Worm (Caenorhabditis elegans) whole organism, young adult: ENCODE measurements around the gene cho-1.

Experiments used
- B0019.2 ChIP-seq: fragments of 200-800 bp; sonication (Bioruptor generic); conservative IDR thresholded peaks from 2 replicates; pipeline ENCODE4 v1.3.6; 2022; ENCODE audit warnings: missing genetic modification reagents, missing genetic modification characterization, missing compliant biosample characterization
- C17E4.6 ChIP-seq: fragments of 200-800 bp; sonication (Bioruptor generic); IDR thresholded peaks from 2 replicates; pipeline ENCODE4 v1.3.6; 2022; ENCODE audit warnings: missing genetic modification reagents, missing genetic modification characterization, missing compliant biosample characterization
- F10E7.11 ChIP-seq: sonication (generic microtip); optimal IDR thresholded peaks from 2 replicates; lab custom pipeline; 2017; ENCODE audit warnings: mild to moderate bottlenecking, missing genetic modification characterization, moderate library complexity, missing compliant biosample characterization
- F22D6.2 ChIP-seq: sonication (generic microtip); optimal IDR thresholded peaks from 2 replicates; lab custom pipeline; 2016; ENCODE audit warnings: mild to moderate bottlenecking, missing genetic modification characterization, missing compliant biosample characterization
- F23B12.7 ChIP-seq: sonication (generic microtip); optimal IDR thresholded peaks from 2 replicates; lab custom pipeline; 2017; ENCODE audit warnings: missing genetic modification characterization, mild to moderate bottlenecking, missing compliant biosample characterization, antibody characterized with exemption, moderate library complexity; ENCODE audit not compliant: insufficient read depth
- Y53G8AR.9 ChIP-seq: fragments of 200-800 bp; sonication (Bioruptor generic); conservative IDR thresholded peaks from 2 replicates; pipeline ENCODE4 v1.3.6; 2022; ENCODE audit warnings: missing genetic modification reagents, missing genetic modification characterization, missing compliant biosample characterization
- Y56A3A.18 ChIP-seq: fragments of 200-800 bp; sonication (Bioruptor generic); IDR thresholded peaks from 2 replicates; pipeline ENCODE4 v1.3.6; 2022; ENCODE audit warnings: missing genetic modification reagents, missing genetic modification characterization, missing compliant biosample characterization
- Y67H2A.10 ChIP-seq: fragments of 200-800 bp; sonication (Bioruptor generic); conservative IDR thresholded peaks from 2 replicates; pipeline ENCODE4 v1.3.6; 2022; ENCODE audit warnings: missing genetic modification reagents, missing genetic modification characterization, missing compliant biosample characterization
- Y79H2A.3 ChIP-seq: fragments of 200-800 bp; sonication (Bioruptor generic); conservative IDR thresholded peaks from 2 replicates; pipeline ENCODE4 v1.3.6; 2022; ENCODE audit warnings: missing genetic modification reagents, missing genetic modification characterization, missing compliant biosample characterization
- aptf-3 ChIP-seq: fragments of 200-800 bp; sonication (Bioruptor generic); IDR thresholded peaks from 2 replicates; pipeline ENCODE4 v1.3.6; 2022; ENCODE audit warnings: missing genetic modification characterization, missing compliant biosample characterization
- attf-3 ChIP-seq: fragments of 200-800 bp; sonication (Bioruptor generic); conservative IDR thresholded peaks from 2 replicates; pipeline ENCODE4 v1.3.6; 2022; ENCODE audit warnings: missing genetic modification reagents, missing genetic modification characterization, missing compliant biosample characterization
- attf-5 ChIP-seq: fragments of 200-800 bp; sonication (Bioruptor generic); optimal IDR thresholded peaks from 2 replicates; lab custom pipeline; 2018; ENCODE audit warnings: mild to moderate bottlenecking, missing genetic modification characterization, missing compliant biosample characterization
- ccch-3 ChIP-seq: fragments of 200-800 bp; sonication (Bioruptor generic); optimal IDR thresholded peaks from 2 replicates; lab custom pipeline; 2018; ENCODE audit warnings: mild to moderate bottlenecking, missing genetic modification characterization, missing compliant biosample characterization
- cebp-2 ChIP-seq: fragments of 200-800 bp; sonication (Bioruptor generic); IDR thresholded peaks from 2 replicates; pipeline ENCODE4 v1.3.6; 2022; ENCODE audit warnings: missing genetic modification characterization, missing compliant biosample characterization
- ceh-58 ChIP-seq: fragments of 200-800 bp; sonication (Bioruptor generic); IDR thresholded peaks from 2 replicates; pipeline ENCODE4 v1.3.6; 2022; ENCODE audit warnings: missing genetic modification characterization, missing compliant biosample characterization
- dpff-1 ChIP-seq: sonication (generic microtip); optimal IDR thresholded peaks from 2 replicates; lab custom pipeline; 2017; ENCODE audit warnings: mild to moderate bottlenecking, missing genetic modification characterization, missing compliant biosample characterization
- dpl-1 ChIP-seq: fragments of 150-350 bp; optimal IDR thresholded peaks from 2 replicates; lab custom pipeline; 2014; ENCODE audit warnings: missing biosample characterization, missing genetic modification reagents, missing genetic modification characterization
- egl-44 ChIP-seq: fragments of 200-800 bp; sonication (Bioruptor generic); IDR thresholded peaks from 2 replicates; pipeline ENCODE4 v1.3.6; 2022; ENCODE audit warnings: missing genetic modification reagents, missing genetic modification characterization, missing compliant biosample characterization
- egrh-3 ChIP-seq: fragments of 200-800 bp; sonication (Bioruptor generic); IDR thresholded peaks from 2 replicates; pipeline ENCODE4 v1.3.6; 2022; ENCODE audit warnings: missing genetic modification reagents, missing genetic modification characterization, missing compliant biosample characterization
- hlh-26 ChIP-seq: fragments of 200-800 bp; sonication (Bioruptor generic); conservative IDR thresholded peaks from 2 replicates; pipeline ENCODE4 v1.3.6; 2022; ENCODE audit warnings: missing genetic modification reagents, missing genetic modification characterization, missing compliant biosample characterization
- hmg-1.2 ChIP-seq: fragments of 200-800 bp; sonication (Bioruptor generic); IDR thresholded peaks from 2 replicates; pipeline ENCODE4 v1.3.6; 2022; ENCODE audit warnings: missing genetic modification reagents, missing genetic modification characterization, missing compliant biosample characterization
- let-526 ChIP-seq: fragments of 200-800 bp; sonication (Bioruptor generic); IDR thresholded peaks from 2 replicates; pipeline ENCODE4 v1.3.6; 2022; ENCODE audit warnings: missing genetic modification reagents, missing genetic modification characterization, missing compliant biosample characterization
- let-607 ChIP-seq, 2 experiments: fragments of 200-800 bp in 1 of 2; sonication (Bioruptor generic) in 1 of 2; sonication (generic microtip) in 1 of 2; optimal IDR thresholded peaks; 2 replicates each; lab custom pipeline; 2016 to 2018; ENCODE audit warnings: mild to moderate bottlenecking in 2 of 2, missing compliant biosample characterization in 2 of 2, missing genetic modification characterization in 2 of 2, moderate library complexity in 2 of 2, missing genotype in 1 of 2
- lin-54 ChIP-seq: fragments of 200-800 bp; sonication (Bioruptor generic); optimal IDR thresholded peaks from 2 replicates; lab custom pipeline; 2018; ENCODE audit warnings: mild to moderate bottlenecking, missing genetic modification characterization, missing compliant biosample characterization
- lsy-27 ChIP-seq: sonication (generic microtip); optimal IDR thresholded peaks from 2 replicates; lab custom pipeline; 2017; ENCODE audit warnings: missing genetic modification characterization, mild to moderate bottlenecking, missing compliant biosample characterization, antibody characterized with exemption, missing genotype, borderline replicate concordance; ENCODE audit not compliant: insufficient read depth
- madf-10 ChIP-seq: sonication (generic microtip); optimal IDR thresholded peaks from 2 replicates; lab custom pipeline; 2016; ENCODE audit warnings: mild to moderate bottlenecking, missing genetic modification characterization, missing compliant biosample characterization
- madf-6 ChIP-seq: fragments of 200-800 bp; sonication (Bioruptor generic); IDR thresholded peaks from 2 replicates; pipeline ENCODE4 v1.3.6; 2022; ENCODE audit warnings: missing genetic modification reagents, missing genetic modification characterization, missing compliant biosample characterization
- madf-8 ChIP-seq: fragments of 200-800 bp; sonication (Bioruptor generic); conservative IDR thresholded peaks from 2 replicates; pipeline ENCODE4 v1.3.6; 2022; ENCODE audit warnings: missing genetic modification reagents, missing genetic modification characterization, missing compliant biosample characterization
- mcd-1 ChIP-seq: fragments of 200-800 bp; sonication (Bioruptor generic); IDR thresholded peaks from 2 replicates; pipeline ENCODE4 v1.3.6; 2022; ENCODE audit warnings: missing genetic modification reagents, missing genetic modification characterization, missing compliant biosample characterization
- nhr-120 ChIP-seq: fragments of 200-800 bp; sonication (Bioruptor generic); IDR thresholded peaks from 2 replicates; pipeline ENCODE4 v1.3.6; 2022; ENCODE audit warnings: missing genetic modification characterization, missing compliant biosample characterization
- nhr-80 ChIP-seq: sonication (generic microtip); optimal IDR thresholded peaks from 2 replicates; lab custom pipeline; 2016; ENCODE audit warnings: missing genetic modification characterization, missing compliant biosample characterization
- rcor-1 ChIP-seq: fragments of 200-800 bp; sonication (Bioruptor generic); IDR thresholded peaks from 2 replicates; pipeline ENCODE4 v1.3.6; 2022; ENCODE audit warnings: missing genetic modification reagents, missing genetic modification characterization, missing compliant biosample characterization
- repo-1 ChIP-seq: sonication (generic microtip); optimal IDR thresholded peaks from 2 replicates; lab custom pipeline; 2017; ENCODE audit warnings: mild to moderate bottlenecking, missing genetic modification characterization, missing compliant biosample characterization
- rpc-1 ChIP-seq, 2 experiments: fragments of 150-350 bp in 1 of 2; sonication (generic microtip) in 1 of 2; optimal IDR thresholded peaks; 2 replicates each; lab custom pipeline; 2014 to 2018; ENCODE audit warnings: missing biosample characterization in 1 of 2, missing genetic modification characterization in 1 of 2, missing genetic modification reagents in 1 of 2, missing genotype in 1 of 2
- tbp1 ChIP-seq: fragments of 200-800 bp; sonication (Bioruptor generic); optimal IDR thresholded peaks from 2 replicates; lab custom pipeline; 2018; ENCODE audit warnings: mild to moderate bottlenecking, missing genetic modification characterization, missing compliant biosample characterization
- tbx-9 ChIP-seq: sonication (generic microtip); optimal IDR thresholded peaks from 2 replicates; lab custom pipeline; 2016; ENCODE audit warnings: borderline replicate concordance, missing genetic modification characterization, inconsistent platforms, missing compliant biosample characterization
- tlf-1 ChIP-seq: fragments of 200-800 bp; sonication (Bioruptor generic); optimal IDR thresholded peaks from 2 replicates; lab custom pipeline; 2018; ENCODE audit warnings: mild to moderate bottlenecking, missing genetic modification characterization, missing compliant biosample characterization
- zfh-2 ChIP-seq: fragments of 200-800 bp; sonication (Bioruptor generic); conservative IDR thresholded peaks from 2 replicates; pipeline ENCODE4 v1.3.6; 2022; ENCODE audit warnings: missing genetic modification reagents, missing genetic modification characterization, missing compliant biosample characterization
- ztf-3 ChIP-seq: fragments of 200-800 bp; sonication (Bioruptor generic); optimal IDR thresholded peaks from 2 replicates; lab custom pipeline; 2018; ENCODE audit warnings: mild to moderate bottlenecking, missing genetic modification characterization, missing compliant biosample characterization

cho-1 gene

ce11 chrIV:13214466-13214865 is at the start of gene cho-1:
Gene cho-1 (minus strand): TSS chrIV:13214566.
- no peak for TF ChIP-seq mcd-1 (GFP tag; lab: Robert Waterston, UW)

- peak; percentile 70 for TF ChIP-seq hmg-1.2 (GFP tag; lab: Robert Waterston, UW)
- 0 out of 2 replicates have a peak, but pooled peaks have one; percentile 25 for TF ChIP-seq aptf-3
- peak; percentile 62 for TF ChIP-seq mcd-1 (GFP tag; lab: Robert Waterston, UW)
- TF ChIP-seq, all 124 proteins: peak for 3; not testable (repeated sequence) for 121
Measured at ce11 chrIV:13262849-13263248, 48.5 kb upstream of the cho-1 start.

DNA sequence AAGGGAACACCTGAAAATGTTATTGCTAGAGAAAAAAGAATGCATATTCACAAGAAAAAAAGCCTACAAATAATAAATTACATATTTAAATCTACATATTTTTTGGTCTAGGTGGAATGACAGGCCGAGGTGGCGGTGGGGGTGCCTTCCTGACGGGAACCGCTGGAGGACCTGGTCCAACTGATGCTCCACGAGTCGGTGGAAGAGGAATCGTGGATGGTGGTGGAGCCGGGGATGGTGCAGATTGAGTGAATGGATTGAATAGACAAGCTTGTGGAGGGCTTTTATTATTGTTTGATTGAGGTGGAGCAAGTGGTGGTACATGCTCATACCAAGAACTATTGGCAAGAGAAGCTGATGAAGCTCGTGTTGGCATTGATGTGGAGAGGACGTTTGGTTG is 47.4 kb upstream of the cho-1 start:
- TF ChIP-seq madf-6 (no peak), zfh-2 (GFP tag; lab: Robert Waterston, UW) (peak; percentile 73), cebp-2 (GFP tag; lab: Robert Waterston, UW) (0 out of 2 replicates have a peak, but pooled peaks have one; percentile 62)

DNA sequence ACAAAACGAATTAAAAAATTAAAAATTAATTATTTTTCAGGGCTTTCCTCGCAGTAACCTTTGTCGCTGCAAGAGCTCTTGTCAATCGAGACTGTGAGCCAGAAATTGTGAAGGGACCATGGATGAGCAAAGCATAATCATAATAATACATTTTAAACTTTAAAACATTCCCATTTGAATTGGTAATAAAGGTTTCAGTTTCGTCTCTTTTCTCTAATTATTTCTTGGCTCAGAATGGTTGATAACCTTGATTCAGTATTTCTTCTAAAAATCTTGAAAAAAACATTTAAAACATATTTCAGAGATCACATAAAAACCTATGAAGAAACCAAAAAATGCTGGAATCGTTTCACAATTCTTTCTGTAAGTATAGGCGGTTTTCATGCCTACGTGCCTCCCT is 44.5 kb upstream of the cho-1 start, which contains the start of gene JC8.16:
Gene JC8.16 (plus strand): TSS at position 301 of the 400 bp plus-strand sequence.
- no peak for TF ChIP-seq egl-44 (GFP tag; lab: Robert Waterston, UW)
- no peak for TF ChIP-seq hmg-1.2 (GFP tag; lab: Robert Waterston, UW)
- TF ChIP-seq Y53G8AR.9 (GFP tag; lab: Robert Waterston, UW), result no peak
- no peak for TF ChIP-seq Y67H2A.10 (GFP tag; lab: Robert Waterston, UW)
- no peak for TF ChIP-seq Y56A3A.18 (GFP tag; lab: Robert Waterston, UW)
- TF ChIP-seq F23B12.7 (tag; lab: Kevin White, UChicago), result no peak
- TF ChIP-seq rcor-1 (GFP tag; lab: Robert Waterston, UW), result no peak
- no peak for TF ChIP-seq tbx-9 (tag; lab: Kevin White, UChicago)
- TF ChIP-seq tlf-1 (GFP tag; lab: Kevin White, UChicago), result no peak
- TF ChIP-seq repo-1, result no peak
- TF ChIP-seq ceh-58 (GFP tag; lab: Robert Waterston, UW), result no peak
- no peak for TF ChIP-seq nhr-80 (tag; lab: Kevin White, UChicago)

- TF ChIP-seq attf-3 (GFP tag; lab: Robert Waterston, UW) (no peak), F22D6.2 (no peak), madf-8 (GFP tag; lab: Robert Waterston, UW) (no peak), hlh-26 (GFP tag; lab: Robert Waterston, UW) (no peak), C17E4.6 (GFP tag; lab: Robert Waterston, UW) (no peak), ccch-3 (no peak)
Measured at ce11 chrIV:13255886-13256285, 41.5 kb upstream of the cho-1 start, which contains the start of gene bus-12. Gene bus-12 (plus strand): TSS chrIV:13256186.

DNA sequence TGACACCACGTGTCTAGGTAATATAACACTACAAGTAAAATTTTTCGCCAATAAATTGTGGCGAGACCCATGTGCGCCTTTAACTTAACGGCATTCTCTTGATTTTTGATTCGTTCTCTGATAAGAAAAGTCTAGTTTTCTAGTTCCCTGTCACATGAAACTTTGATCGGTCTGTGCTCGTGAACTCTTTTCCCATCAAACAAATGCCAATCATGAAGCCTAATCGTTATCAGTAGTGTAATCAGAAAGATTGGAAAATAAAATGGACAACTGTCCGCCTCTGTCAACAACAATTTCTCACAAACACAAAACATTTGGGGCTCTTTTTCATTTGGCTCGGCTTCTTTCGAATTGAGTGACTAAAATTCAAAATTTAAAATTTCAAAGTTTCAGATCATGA is 39.5 kb upstream of the cho-1 start, which contains the start of gene ttr-45:
Gene ttr-45 (plus strand): TSS at position 385 of the 400 bp plus-strand sequence.
- no peak for TF ChIP-seq nhr-120 (GFP tag; lab: Robert Waterston, UW)
- peak; percentile 27 for TF ChIP-seq tbp1
- peak; percentile 52 for TF ChIP-seq tlf-1 (GFP tag; lab: Kevin White, UChicago)
- no peak for TF ChIP-seq F10E7.11 (tag; lab: Kevin White, UChicago)
- TF ChIP-seq ztf-3, result no peak
- TF ChIP-seq lsy-27, result no peak
- TF ChIP-seq lin-54, result no peak
- TF ChIP-seq dpff-1 (tag; lab: Kevin White, UChicago), result no peak
- no peak for TF ChIP-seq ceh-58 (GFP tag; lab: Robert Waterston, UW)
- TF ChIP-seq hlh-26 (GFP tag; lab: Robert Waterston, UW), result no peak
- TF ChIP-seq let-607 (tag; optimal IDR thresholded peaks at IDR 0.05; lab: Kevin White, UChicago), result peak; percentile 28 to 58
- TF ChIP-seq Y79H2A.3 (GFP tag; lab: Robert Waterston, UW), result no peak
- no peak for TF ChIP-seq let-526 (GFP tag; lab: Robert Waterston, UW)
- TF ChIP-seq rpc-1 (optimal IDR thresholded peaks at IDR 0.05; lab: Kevin White, UChicago), result no peak
- TF ChIP-seq rpc-1 (tag; optimal IDR thresholded peaks at IDR 0.05; lab: Kevin White, UChicago), result no peak
- no peak for TF ChIP-seq B0019.2 (GFP tag; lab: Robert Waterston, UW)
- peak; percentile 43 for TF ChIP-seq attf-5
- no peak for TF ChIP-seq dpl-1 (GFP tag; lab: Kevin White, UChicago)
- TF ChIP-seq egrh-3 (GFP tag; lab: Robert Waterston, UW), result no peak
- peak; percentile 36 for TF ChIP-seq madf-10 (tag; lab: Kevin White, UChicago)
